Worm (Caenorhabditis elegans): ENCODE data around the gene K04C2.3.

Gene K04C2.3

DNA sequence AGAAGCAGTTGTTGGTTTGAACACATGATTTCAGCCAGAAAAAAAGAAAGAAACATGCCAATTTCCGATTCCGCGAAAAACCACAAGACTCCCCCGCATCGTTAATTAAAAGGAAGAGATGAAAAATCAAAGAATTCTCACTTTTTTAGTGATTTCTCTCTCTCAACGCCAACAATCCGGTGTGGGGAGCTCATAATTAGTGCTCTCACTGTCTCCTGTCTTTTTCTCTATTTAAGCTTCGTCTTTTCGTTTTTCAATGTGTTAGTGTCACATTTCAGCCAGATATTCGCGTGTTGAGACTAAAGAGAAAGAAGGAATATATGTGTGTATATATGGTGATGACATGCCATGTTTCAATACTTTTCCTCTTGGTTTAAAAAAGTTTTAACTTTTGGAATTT lies 835 bp downstream of the K04C2.3 start:
- TF ChIP-seq K11D2.4 (GFP tag; IDR thresholded peaks at IDR 0.05) (peak; percentile 51; the same call in 1 of the 2 replicates), ama-1 (optimal IDR thresholded peaks at IDR 0.05) (peak; percentile 46), ama-1 (GFP tag; optimal IDR thresholded peaks at IDR 0.05) (no peak), lin-35 (GFP tag; optimal IDR thresholded peaks at IDR 0.05) (peak in 1 of 3 experiments; percentile 10), sdz-38 (tag; optimal IDR thresholded peaks at IDR 0.05) (no peak), tlf-1 (GFP tag; optimal IDR thresholded peaks at IDR 0.05) (peak; percentile 23)

DNA sequence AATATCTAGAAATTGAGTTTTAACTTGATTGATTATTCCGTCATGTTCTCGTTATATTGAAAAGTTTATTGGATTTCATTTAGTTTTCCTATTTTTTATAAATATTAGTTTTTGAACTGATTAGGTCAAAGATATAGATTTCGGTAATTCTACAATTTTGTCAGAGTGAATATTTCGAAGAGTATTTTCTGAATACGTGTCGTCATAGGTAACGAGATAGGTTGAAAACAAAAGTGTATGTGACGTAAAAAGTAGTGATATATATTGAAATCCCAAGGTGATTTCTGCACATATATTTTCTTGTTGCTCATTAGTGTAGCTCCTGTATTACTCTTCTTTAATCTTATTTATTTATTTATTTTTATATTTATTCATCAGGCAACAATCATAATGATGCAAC lies 7.9 kb downstream of the K04C2.3 start, which contains the start of gene K04C2.7:
Gene K04C2.7, plus strand, starts transcription at position 301 of the 400 bp plus-strand sequence.
- TF ChIP-seq ets-4 (GFP tag; optimal IDR thresholded peaks at IDR 0.05) (no peak), unc-130 (GFP tag; optimal IDR thresholded peaks at IDR 0.05) (no peak), ama-1 (optimal IDR thresholded peaks at IDR 0.05) (no peak), ama-1 (GFP tag; optimal IDR thresholded peaks at IDR 0.05) (no peak), F57A8.1 (GFP tag; optimal IDR thresholded peaks at IDR 0.05) (no peak), aptf-2 (GFP tag; conservative IDR thresholded peaks at IDR 0.05) (no peak), K11D2.4 (GFP tag; IDR thresholded peaks at IDR 0.05) (no peak), snpc-4 (GFP tag; optimal IDR thresholded peaks at IDR 0.05) (no peak), snpc-4 (tag; optimal IDR thresholded peaks at IDR 0.05) (no peak), pha-4 (tag; optimal IDR thresholded peaks at IDR 0.05) (no peak)

DNA sequence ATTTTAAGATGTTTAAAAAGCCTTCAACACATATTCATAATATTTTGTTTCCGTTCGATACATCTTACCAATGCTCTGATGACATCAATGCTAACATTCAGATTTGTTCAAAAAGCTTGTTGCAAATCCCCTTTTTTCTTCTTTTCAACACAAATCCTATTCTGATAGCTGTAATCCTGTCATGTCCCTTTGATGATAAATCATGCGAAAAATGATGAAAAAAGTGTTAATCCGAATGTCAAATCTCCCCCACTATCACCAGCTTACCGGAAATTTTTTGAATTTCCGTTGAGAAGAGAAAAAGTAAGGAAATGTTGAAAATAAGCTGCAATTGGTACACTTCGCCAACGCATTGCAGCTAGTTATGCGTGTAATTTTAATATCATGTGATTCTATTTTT lies 8.9 kb downstream of the K04C2.3 start:
- TF ChIP-seq cebp-1 (GFP tag; IDR thresholded peaks at IDR 0.05) = no peak
- no peak for TF ChIP-seq cebp-1 (tag; optimal IDR thresholded peaks at IDR 0.05)
- no peak for TF ChIP-seq lsy-27 (tag; optimal IDR thresholded peaks at IDR 0.05; ENCODE audit: borderline replicate concordance, insufficient read depth)
- TF ChIP-seq F39B2.1 (GFP tag; IDR thresholded peaks at IDR 0.05) = no peak
- TF ChIP-seq Y67H2A.10 (GFP tag; conservative IDR thresholded peaks at IDR 0.05) = no peak
- TF ChIP-seq nhr-120 (GFP tag; IDR thresholded peaks at IDR 0.05) = no peak
- no peak for TF ChIP-seq B0336.3 (GFP tag; IDR thresholded peaks at IDR 0.05)
- no peak for TF ChIP-seq bed-2 (GFP tag; IDR thresholded peaks at IDR 0.05)
- TF ChIP-seq attf-3 (GFP tag; conservative IDR thresholded peaks at IDR 0.05) = no peak
- TF ChIP-seq cebp-2 (GFP tag; IDR thresholded peaks at IDR 0.05) = no peak
- TF ChIP-seq nfyb-1 (GFP tag; IDR thresholded peaks at IDR 0.05) = no peak
- no peak for TF ChIP-seq ceh-91 (GFP tag; IDR thresholded peaks at IDR 0.05)
- no peak for TF ChIP-seq egl-18 (GFP tag; IDR thresholded peaks at IDR 0.05)
- no peak for TF ChIP-seq ekl-4 (GFP tag; IDR thresholded peaks at IDR 0.05)
- no peak for TF ChIP-seq ztf-25 (GFP tag; IDR thresholded peaks at IDR 0.05)
- no peak for TF ChIP-seq B0035.1 (tag; optimal IDR thresholded peaks at IDR 0.05)

DNA sequence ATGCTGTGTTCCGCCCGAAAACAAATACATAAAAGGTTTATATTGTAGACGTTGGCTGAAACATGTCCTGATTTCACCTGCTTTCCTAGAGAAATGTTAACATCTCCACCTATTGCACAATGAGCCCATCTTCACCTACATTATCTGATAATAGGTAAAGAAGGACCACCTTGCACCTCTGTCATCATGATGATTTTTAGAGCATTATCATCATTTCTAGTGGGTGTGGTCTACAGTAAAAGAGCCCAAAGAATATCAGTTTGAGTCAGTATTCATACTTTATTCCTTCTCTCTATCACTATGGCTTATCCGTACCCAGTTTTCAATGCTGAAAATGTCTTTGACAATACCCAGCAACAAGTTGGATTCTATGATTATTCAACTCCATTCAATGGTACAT lies 11.3 kb downstream of the K04C2.3 start, which contains the start of gene med-2:
Gene med-2, plus strand, starts transcription at position 301 of the 400 bp plus-strand sequence.
- TF ChIP-seq ceh-27 (GFP tag; optimal IDR thresholded peaks at IDR 0.05) (no peak), mel-28 (tag; optimal IDR thresholded peaks at IDR 0.05; ENCODE audit: borderline replicate concordance) (no peak), C06A6.2 (GFP tag; conservative IDR thresholded peaks at IDR 0.05) (no peak), akir-1 (GFP tag; optimal IDR thresholded peaks at IDR 0.05) (no peak), F37B4.10 (GFP tag; IDR thresholded peaks at IDR 0.05) (no peak)

DNA sequence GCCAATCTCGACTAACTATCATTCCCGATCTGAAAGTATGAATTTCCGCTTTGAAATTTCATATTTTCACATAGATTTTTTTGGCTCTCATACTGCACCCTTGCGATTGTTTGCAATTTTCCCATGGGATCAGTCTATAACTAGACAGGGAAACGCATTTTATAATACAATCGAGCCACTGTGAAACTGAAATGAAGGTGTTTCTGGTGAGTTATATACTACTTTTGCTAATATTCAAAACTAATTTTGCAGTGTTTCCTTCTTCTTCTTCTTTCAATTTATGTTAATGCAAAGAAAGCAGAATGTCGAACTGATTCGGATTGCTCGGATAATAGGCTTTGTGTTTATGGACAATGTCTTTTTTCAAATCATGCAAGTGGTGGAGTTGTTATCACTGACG lies 13.0 kb downstream of the K04C2.3 start:
- no peak for TF ChIP-seq lag-1 (GFP tag; IDR thresholded peaks at IDR 0.05)
- no peak for TF ChIP-seq ceh-79 (tag; optimal IDR thresholded peaks at IDR 0.05)
- no peak for TF ChIP-seq let-526 (GFP tag; IDR thresholded peaks at IDR 0.05)
- no peak for TF ChIP-seq ceh-58 (GFP tag; IDR thresholded peaks at IDR 0.05)
- no peak for TF ChIP-seq Y56A3A.18 (GFP tag; IDR thresholded peaks at IDR 0.05)
- TF ChIP-seq F49E8.2 (tag; optimal IDR thresholded peaks at IDR 0.05; ENCODE audit: insufficient read depth) = no peak
- no peak for TF ChIP-seq somi-1 (GFP tag; optimal IDR thresholded peaks at IDR 0.05)
